Worm (Caenorhabditis elegans): ENCODE measurements around the gene bcmo-2.

Gene bcmo-2

DNA sequence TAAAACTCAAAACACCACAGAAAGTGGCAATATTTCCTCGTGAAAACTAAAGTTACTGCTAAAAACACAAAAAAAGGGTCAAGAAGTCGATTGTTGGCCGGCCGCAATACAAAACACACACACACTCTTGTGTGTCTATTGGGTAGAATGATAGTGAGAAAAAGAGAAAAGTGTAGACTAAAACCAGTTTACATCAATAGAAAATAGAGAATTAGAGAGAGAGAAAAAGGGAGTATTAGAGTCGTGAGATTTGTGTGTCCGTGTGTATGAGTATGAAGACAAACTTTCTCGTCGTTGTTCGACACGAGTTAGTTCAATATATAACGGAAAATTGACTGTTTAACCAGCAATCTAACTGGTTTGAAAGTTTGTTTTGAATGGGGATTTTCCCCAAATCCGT, 18.8 kb upstream of the bcmo-2 start (continued):
- TF ChIP-seq mdt-29 (GFP tag; IDR thresholded peaks at IDR 0.05) (no peak), pqm-1 (tag; optimal IDR thresholded peaks at IDR 0.05) (no peak), snpc-1.2 (GFP tag; IDR thresholded peaks at IDR 0.05) (no peak), lim-7 (GFP tag; IDR thresholded peaks at IDR 0.05) (no peak), nhr-237 (tag; optimal IDR thresholded peaks at IDR 0.05) (no peak), zip-2 (tag; optimal IDR thresholded peaks at IDR 0.05) (no peak), rbr-2 (tag; optimal IDR thresholded peaks at IDR 0.05) (no peak), madf-5 (GFP tag; IDR thresholded peaks at IDR 0.05) (no peak), mxl-2 (GFP tag; conservative IDR thresholded peaks at IDR 0.05) (no peak)

DNA sequence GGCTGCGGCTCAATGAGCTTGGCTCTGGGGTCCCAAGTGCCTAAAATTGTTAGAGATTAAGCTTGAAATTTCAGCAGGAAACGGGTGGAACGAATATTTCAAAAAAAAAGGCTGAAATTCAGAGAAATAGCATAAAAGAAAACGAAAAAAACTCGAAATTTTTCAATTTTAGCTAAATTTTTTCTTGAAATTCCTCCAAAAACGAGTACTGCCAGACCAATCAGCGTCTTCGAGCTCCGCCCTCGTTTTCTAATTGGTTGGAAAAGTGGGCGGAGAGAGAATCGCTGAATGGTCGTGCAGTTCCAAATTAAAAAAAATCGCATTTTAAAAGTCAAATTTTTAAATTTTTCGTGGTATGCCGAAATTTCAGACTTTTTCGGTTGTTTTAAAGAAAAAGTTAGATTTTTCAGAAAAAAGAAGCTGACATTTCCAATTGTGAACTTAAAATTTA, 17.3 kb upstream of the bcmo-2 start, which contains the start of gene plpp-1.1:
Gene plpp-1.1, minus strand, starts transcription at position 51 of the 451 bp plus-strand sequence.
- peak; percentile 12 for TF ChIP-seq aha-1 (tag)
- no peak for TF ChIP-seq zip-2 (tag; optimal IDR thresholded peaks at IDR 0.05)

DNA sequence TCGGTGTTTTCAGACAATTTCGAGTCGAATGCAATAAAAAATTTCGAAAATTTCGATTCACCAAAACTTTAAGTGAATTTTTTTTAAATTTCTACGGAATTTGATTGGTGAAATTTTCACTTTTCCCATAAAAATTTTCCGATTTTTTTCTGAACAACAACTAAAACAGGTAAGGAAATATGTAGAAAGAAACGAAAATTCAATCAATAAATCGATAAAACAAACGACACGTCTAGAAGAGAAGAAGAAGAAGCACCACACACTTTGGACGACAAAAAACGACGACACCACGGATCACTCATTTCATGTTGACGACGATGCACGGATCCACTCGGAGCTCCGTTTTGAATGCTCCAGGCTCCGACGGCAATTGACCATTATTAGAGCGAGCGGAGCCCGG, 12.1 kb upstream of the bcmo-2 start:
- TF ChIP-seq skn-1 (tag; optimal IDR thresholded peaks at IDR 0.05) (no peak), ceh-28 (tag; optimal IDR thresholded peaks at IDR 0.05) (peak; percentile 80)

DNA sequence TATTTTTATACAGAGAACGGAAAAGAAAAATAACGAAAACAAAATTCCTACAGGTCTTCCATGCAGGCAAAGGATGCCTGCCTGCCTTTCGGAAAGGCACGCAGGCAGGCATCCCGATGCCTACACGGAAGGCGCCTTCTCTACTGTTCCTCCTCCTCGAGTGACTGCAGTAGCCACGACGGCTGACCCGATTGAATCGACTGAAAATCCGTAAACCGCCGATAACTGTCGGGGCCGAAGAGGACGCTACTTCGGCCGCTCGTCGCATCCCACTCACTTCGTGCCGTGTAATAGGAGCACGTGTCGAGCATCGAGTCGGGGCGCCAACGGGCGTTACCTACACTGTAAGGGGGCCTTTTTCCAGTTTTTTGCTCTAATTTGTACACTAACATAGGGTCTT, 10.0 kb upstream of the bcmo-2 start:
- no peak for TF ChIP-seq rbr-2 (tag; optimal IDR thresholded peaks at IDR 0.05)
- TF ChIP-seq set-16 (GFP tag; IDR thresholded peaks at IDR 0.05), result peak; percentile 61; the same call in 1 of the 2 replicates

DNA sequence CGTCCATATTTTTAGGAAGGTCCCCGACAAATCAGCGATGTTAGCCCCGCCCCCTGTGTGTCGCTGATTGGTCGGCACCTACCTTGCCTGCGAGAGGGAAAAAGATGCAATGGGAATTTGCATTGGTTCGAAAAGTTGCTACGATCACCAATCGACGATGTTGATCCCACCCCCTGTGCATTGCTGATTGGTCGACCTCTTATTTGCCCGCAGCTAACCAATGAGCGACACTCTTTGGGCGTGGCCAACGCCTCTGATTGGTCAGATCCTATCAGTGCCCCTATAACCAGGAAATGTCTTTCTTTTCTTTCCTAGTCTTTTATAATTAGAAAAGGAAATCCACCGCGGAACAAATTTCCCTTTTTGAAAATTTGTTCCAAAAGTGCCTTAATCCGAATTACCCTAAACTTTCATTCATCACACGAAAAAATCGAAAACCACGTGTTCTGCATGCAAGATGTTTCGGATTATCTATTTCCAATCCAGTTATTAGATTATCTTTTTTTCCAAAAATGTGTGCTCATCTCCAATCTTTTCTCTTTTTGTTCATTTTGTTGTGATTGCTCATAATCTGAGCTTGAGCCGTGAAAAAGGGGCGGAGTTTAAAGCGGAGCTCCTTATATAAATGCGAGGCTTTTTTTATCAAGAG, 7.5 kb upstream of the bcmo-2 start:
- TF ChIP-seq tra-1 (GFP tag; IDR thresholded peaks at IDR 0.05) (0 out of 2 replicates have a peak, but pooled peaks have one; percentile 7), unc-62 (GFP tag; optimal IDR thresholded peaks at IDR 0.05 in 1 of 2) (peak in 1 of 2 experiments; percentile 6), unc-62 (tag; optimal IDR thresholded peaks at IDR 0.05) (no peak), R02D3.7 (tag; optimal IDR thresholded peaks at IDR 0.05) (no peak), D1046.2 (GFP tag; IDR thresholded peaks at IDR 0.05) (no peak), aha-1 (tag) (peak; percentile 66), dmd-9 (GFP tag; IDR thresholded peaks at IDR 0.05) (no peak), mes-2 (tag; optimal IDR thresholded peaks at IDR 0.05; ENCODE audit: poor library complexity, severe bottlenecking) (no peak), ceh-20 (GFP tag; IDR thresholded peaks at IDR 0.05) (no peak), dmd-8 (GFP tag; IDR thresholded peaks at IDR 0.05) (no peak), ceh-32 (tag; optimal IDR thresholded peaks at IDR 0.05; ENCODE audit: poor library complexity) (no peak), ZK337.2 (GFP tag; IDR thresholded peaks at IDR 0.05) (no peak), daf-8 (GFP tag; IDR thresholded peaks at IDR 0.05) (no peak), nhr-41 (GFP tag; IDR thresholded peaks at IDR 0.05) (no peak), nhr-6 (tag; optimal IDR thresholded peaks at IDR 0.05) (no peak), ctbp-1 (GFP tag; IDR thresholded peaks at IDR 0.05) (no peak), nhr-10 (tag; optimal IDR thresholded peaks at IDR 0.05) (no peak), madf-5 (GFP tag; IDR thresholded peaks at IDR 0.05) (no peak), unc-39 (tag; optimal IDR thresholded peaks at IDR 0.05) (no peak)

DNA sequence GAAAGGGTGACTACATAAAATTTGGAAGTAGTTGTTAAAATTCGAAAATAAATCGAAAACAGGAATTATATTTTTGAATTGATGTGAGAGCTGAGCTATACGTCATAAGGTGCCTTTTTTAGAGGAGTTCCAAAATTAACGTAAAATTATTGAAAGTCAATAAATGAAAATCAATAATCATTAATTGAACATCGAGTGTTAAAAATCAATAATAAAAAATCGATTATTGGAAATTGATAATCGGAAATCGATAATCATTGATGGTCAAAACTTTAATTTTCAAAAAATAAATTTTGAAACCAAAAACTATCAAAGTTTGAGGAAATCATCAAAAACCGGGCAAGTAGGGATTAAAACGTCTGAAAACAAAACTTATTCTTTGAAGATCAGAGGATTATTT, 3.0 kb upstream of the bcmo-2 start:
- no peak for TF ChIP-seq tag-97 (GFP tag; IDR thresholded peaks at IDR 0.05)
- TF ChIP-seq Y48G9A.11 (GFP tag; IDR thresholded peaks at IDR 0.05), result no peak
- no peak for TF ChIP-seq nhr-10 (tag; optimal IDR thresholded peaks at IDR 0.05)
- TF ChIP-seq mep-1 (tag; optimal IDR thresholded peaks at IDR 0.05), result no peak
- TF ChIP-seq zfp-3 (GFP tag; conservative IDR thresholded peaks at IDR 0.05), result no peak
- TF ChIP-seq hmg-1.1 (GFP tag; IDR thresholded peaks at IDR 0.05), result no peak
- TF ChIP-seq ceh-28 (tag; optimal IDR thresholded peaks at IDR 0.05), result peak; percentile 79
